Worm (Caenorhabditis elegans) whole organism, young adult: ENCODE measurements around the gene C05D12.7.

Source experiments
- B0261.1 ChIP-seq: sonication (generic microtip); optimal IDR thresholded peaks from 2 replicates; lab custom pipeline; 2016; ENCODE audit warnings: mild to moderate bottlenecking, missing genetic modification characterization, moderate library complexity, missing compliant biosample characterization
- B0336.3 ChIP-seq: fragments of 200-800 bp; sonication (Bioruptor generic); IDR thresholded peaks from 2 replicates; pipeline ENCODE4 v1.3.6; 2022; ENCODE audit warnings: missing genetic modification characterization, missing compliant biosample characterization
- D2030.7 ChIP-seq: fragments of 200-800 bp; sonication (Bioruptor generic); IDR thresholded peaks from 2 replicates; pipeline ENCODE4 v1.3.6; 2022; ENCODE audit warnings: missing genetic modification reagents, missing genetic modification characterization, missing compliant biosample characterization
- F10E7.11 ChIP-seq: sonication (generic microtip); optimal IDR thresholded peaks from 2 replicates; lab custom pipeline; 2017; ENCODE audit warnings: mild to moderate bottlenecking, missing genetic modification characterization, moderate library complexity, missing compliant biosample characterization
- F57C9.4 ChIP-seq: sonication (generic microtip); optimal IDR thresholded peaks from 2 replicates; lab custom pipeline; 2017; ENCODE audit warnings: mild to moderate bottlenecking, missing genetic modification characterization, missing compliant biosample characterization
- T07F8.4 ChIP-seq: sonication (generic microtip); optimal IDR thresholded peaks from 2 replicates; lab custom pipeline; 2016; ENCODE audit warnings: mild to moderate bottlenecking, missing genetic modification characterization, moderate library complexity, missing compliant biosample characterization
- Y56A3A.18 ChIP-seq: fragments of 200-800 bp; sonication (Bioruptor generic); IDR thresholded peaks from 2 replicates; pipeline ENCODE4 v1.3.6; 2022; ENCODE audit warnings: missing genetic modification reagents, missing genetic modification characterization, missing compliant biosample characterization
- Y67H2A.10 ChIP-seq: fragments of 200-800 bp; sonication (Bioruptor generic); conservative IDR thresholded peaks from 2 replicates; pipeline ENCODE4 v1.3.6; 2022; ENCODE audit warnings: missing genetic modification reagents, missing genetic modification characterization, missing compliant biosample characterization
- akir-1 ChIP-seq: fragments of 200-800 bp; sonication (Bioruptor generic); optimal IDR thresholded peaks from 2 replicates; lab custom pipeline; 2018; ENCODE audit warnings: mild to moderate bottlenecking, missing genetic modification characterization, moderate library complexity, missing compliant biosample characterization
- aptf-2 ChIP-seq: fragments of 200-800 bp; sonication (Bioruptor generic); conservative IDR thresholded peaks from 2 replicates; pipeline ENCODE4 v1.3.6; 2022; ENCODE audit warnings: missing genetic modification reagents, missing genetic modification characterization, missing compliant biosample characterization
- athp-1 ChIP-seq: sonication (generic microtip); optimal IDR thresholded peaks from 2 replicates; lab custom pipeline; 2017; ENCODE audit warnings: mild to moderate bottlenecking, missing genetic modification characterization, missing compliant biosample characterization
- attf-5 ChIP-seq: fragments of 200-800 bp; sonication (Bioruptor generic); optimal IDR thresholded peaks from 2 replicates; lab custom pipeline; 2018; ENCODE audit warnings: mild to moderate bottlenecking, missing genetic modification characterization, missing compliant biosample characterization
- ccch-3 ChIP-seq: fragments of 200-800 bp; sonication (Bioruptor generic); optimal IDR thresholded peaks from 2 replicates; lab custom pipeline; 2018; ENCODE audit warnings: mild to moderate bottlenecking, missing genetic modification characterization, missing compliant biosample characterization
- cebp-2 ChIP-seq: fragments of 200-800 bp; sonication (Bioruptor generic); IDR thresholded peaks from 2 replicates; pipeline ENCODE4 v1.3.6; 2022; ENCODE audit warnings: missing genetic modification characterization, missing compliant biosample characterization
- ceh-100 ChIP-seq: fragments of 200-800 bp; sonication (Bioruptor generic); IDR thresholded peaks from 2 replicates; pipeline ENCODE4 v1.3.6; 2022; ENCODE audit warnings: missing genetic modification reagents, missing genetic modification characterization, missing compliant biosample characterization
- die-1 ChIP-seq: sonication (generic microtip); optimal IDR thresholded peaks from 2 replicates; lab custom pipeline; 2016; ENCODE audit warnings: missing genotype, mild to moderate bottlenecking, missing genetic modification characterization, missing compliant biosample characterization
- dpff-1 ChIP-seq: sonication (generic microtip); optimal IDR thresholded peaks from 2 replicates; lab custom pipeline; 2017; ENCODE audit warnings: mild to moderate bottlenecking, missing genetic modification characterization, missing compliant biosample characterization
- dpl-1 ChIP-seq: fragments of 150-350 bp; optimal IDR thresholded peaks from 2 replicates; lab custom pipeline; 2014; ENCODE audit warnings: missing biosample characterization, missing genetic modification reagents, missing genetic modification characterization
- egl-18 ChIP-seq: fragments of 200-800 bp; sonication (Bioruptor generic); IDR thresholded peaks from 2 replicates; pipeline ENCODE4 v1.3.6; 2022; ENCODE audit warnings: missing genetic modification reagents, missing genetic modification characterization, missing compliant biosample characterization
- ekl-4 ChIP-seq: fragments of 200-800 bp; sonication (Bioruptor generic); IDR thresholded peaks from 2 replicates; pipeline ENCODE4 v1.3.6; 2022; ENCODE audit warnings: missing genetic modification reagents, missing genetic modification characterization, missing compliant biosample characterization
- gei-17 ChIP-seq: fragments of 200-800 bp; sonication (Bioruptor generic); optimal IDR thresholded peaks from 2 replicates; lab custom pipeline; 2018; ENCODE audit warnings: mild to moderate bottlenecking, missing genetic modification characterization, missing compliant biosample characterization
- hmg-1.2 ChIP-seq: fragments of 200-800 bp; sonication (Bioruptor generic); IDR thresholded peaks from 2 replicates; pipeline ENCODE4 v1.3.6; 2022; ENCODE audit warnings: missing genetic modification reagents, missing genetic modification characterization, missing compliant biosample characterization
- hmg-20 ChIP-seq: fragments of 200-800 bp; sonication (Bioruptor generic); IDR thresholded peaks from 2 replicates; pipeline ENCODE4 v1.3.6; 2022; ENCODE audit warnings: missing genetic modification reagents, missing genetic modification characterization, missing compliant biosample characterization
- hrde-1 ChIP-seq: sonication (generic microtip); optimal IDR thresholded peaks from 2 replicates; lab custom pipeline; 2016; ENCODE audit warnings: missing genetic modification characterization, mild to moderate bottlenecking, missing compliant biosample characterization, moderate library complexity, missing genotype, missing genetic modification reagents, borderline replicate concordance
- lin-40 ChIP-seq: sonication (generic microtip); optimal IDR thresholded peaks from 2 replicates; lab custom pipeline; 2016; ENCODE audit warnings: missing genetic modification characterization, mild to moderate bottlenecking, missing compliant biosample characterization, missing genotype, missing genetic modification reagents
- lir-1 ChIP-seq: fragments of 200-800 bp; sonication (Bioruptor generic); conservative IDR thresholded peaks from 2 replicates; pipeline ENCODE4 v1.3.6; 2022; ENCODE audit warnings: missing genetic modification reagents, missing genetic modification characterization, missing compliant biosample characterization
- lsy-27 ChIP-seq: sonication (generic microtip); optimal IDR thresholded peaks from 2 replicates; lab custom pipeline; 2017; ENCODE audit warnings: missing genetic modification characterization, mild to moderate bottlenecking, missing compliant biosample characterization, antibody characterized with exemption, missing genotype, borderline replicate concordance; ENCODE audit not compliant: insufficient read depth
- madf-10 ChIP-seq: sonication (generic microtip); optimal IDR thresholded peaks from 2 replicates; lab custom pipeline; 2016; ENCODE audit warnings: mild to moderate bottlenecking, missing genetic modification characterization, missing compliant biosample characterization
- madf-3 ChIP-seq: fragments of 200-800 bp; sonication (Bioruptor generic); IDR thresholded peaks from 2 replicates; pipeline ENCODE4 v1.3.6; 2022; ENCODE audit warnings: missing genetic modification reagents, missing genetic modification characterization, missing compliant biosample characterization
- madf-6 ChIP-seq: fragments of 200-800 bp; sonication (Bioruptor generic); IDR thresholded peaks from 2 replicates; pipeline ENCODE4 v1.3.6; 2022; ENCODE audit warnings: missing genetic modification reagents, missing genetic modification characterization, missing compliant biosample characterization
- madf-8 ChIP-seq: fragments of 200-800 bp; sonication (Bioruptor generic); conservative IDR thresholded peaks from 2 replicates; pipeline ENCODE4 v1.3.6; 2022; ENCODE audit warnings: missing genetic modification reagents, missing genetic modification characterization, missing compliant biosample characterization
- mxl-1 ChIP-seq: sonication (generic microtip); optimal IDR thresholded peaks from 2 replicates; lab custom pipeline; 2016; ENCODE audit warnings: missing genetic modification characterization, missing compliant biosample characterization
- nhr-120 ChIP-seq: fragments of 200-800 bp; sonication (Bioruptor generic); IDR thresholded peaks from 2 replicates; pipeline ENCODE4 v1.3.6; 2022; ENCODE audit warnings: missing genetic modification characterization, missing compliant biosample characterization
- nhr-27 ChIP-seq: fragments of 200-800 bp; sonication (Bioruptor generic); optimal IDR thresholded peaks from 2 replicates; lab custom pipeline; 2018; ENCODE audit warnings: mild to moderate bottlenecking, missing genetic modification characterization, moderate library complexity, missing compliant biosample characterization
- pha-4 ChIP-seq: fragments of 150-350 bp; sonication (generic microtip); optimal IDR thresholded peaks from 2 replicates; lab custom pipeline; 2014; ENCODE audit warnings: missing biosample characterization, missing genetic modification reagents, missing genetic modification characterization
- repo-1 ChIP-seq: sonication (generic microtip); optimal IDR thresholded peaks from 2 replicates; lab custom pipeline; 2017; ENCODE audit warnings: mild to moderate bottlenecking, missing genetic modification characterization, missing compliant biosample characterization
- sdz-38 ChIP-seq: sonication (generic microtip); optimal IDR thresholded peaks from 2 replicates; lab custom pipeline; 2016; ENCODE audit warnings: missing genotype, missing genetic modification characterization, missing compliant biosample characterization
- snpc-1.1 ChIP-seq: sonication (generic microtip); optimal IDR thresholded peaks from 2 replicates; lab custom pipeline; 2017; ENCODE audit warnings: missing genetic modification characterization, mild to moderate bottlenecking, missing compliant biosample characterization, antibody characterized with exemption, moderate library complexity, missing genotype, missing genetic modification reagents; ENCODE audit not compliant: insufficient read depth
- snpc-4 ChIP-seq, 5 experiments: fragments of 150-350 bp in 1 of 5; sonication (generic microtip) in 4 of 5; optimal IDR thresholded peaks; 2 replicates each; lab custom pipeline; 2014 to 2018; ENCODE audit warnings: missing genetic modification characterization in 5 of 5, missing biosample characterization in 3 of 5, antibody characterized with exemption in 2 of 5, mild to moderate bottlenecking in 2 of 5, missing compliant biosample characterization in 2 of 5, missing genotype in 2 of 5, moderate library complexity in 2 of 5, missing genetic modification reagents in 1 of 5
- somi-1 ChIP-seq: fragments of 200-800 bp; sonication (Bioruptor generic); optimal IDR thresholded peaks from 2 replicates; lab custom pipeline; 2018; ENCODE audit warnings: mild to moderate bottlenecking, missing genetic modification characterization, missing compliant biosample characterization
- tlf-1 ChIP-seq: fragments of 200-800 bp; sonication (Bioruptor generic); optimal IDR thresholded peaks from 2 replicates; lab custom pipeline; 2018; ENCODE audit warnings: mild to moderate bottlenecking, missing genetic modification characterization, missing compliant biosample characterization
- unc-130 ChIP-seq: sonication (generic microtip); optimal IDR thresholded peaks from 2 replicates; lab custom pipeline; 2016; ENCODE audit warnings: missing genetic modification reagents, missing genetic modification characterization, missing compliant biosample characterization
- unc-62 ChIP-seq: fragments of 150-350 bp; optimal IDR thresholded peaks from 2 replicates; lab custom pipeline; 2014; ENCODE audit warnings: missing biosample characterization, missing genetic modification reagents, missing genetic modification characterization
- zfh-2 ChIP-seq: fragments of 200-800 bp; sonication (Bioruptor generic); conservative IDR thresholded peaks from 2 replicates; pipeline ENCODE4 v1.3.6; 2022; ENCODE audit warnings: missing genetic modification reagents, missing genetic modification characterization, missing compliant biosample characterization
- ztf-18 ChIP-seq: sonication (generic microtip); optimal IDR thresholded peaks from 2 replicates; lab custom pipeline; 2016; ENCODE audit warnings: missing genotype, mild to moderate bottlenecking, missing genetic modification characterization, missing compliant biosample characterization
- ztf-6 ChIP-seq: fragments of 200-800 bp; sonication (Bioruptor generic); IDR thresholded peaks from 2 replicates; pipeline ENCODE4 v1.3.6; 2022; ENCODE audit warnings: missing genetic modification reagents, missing genetic modification characterization, missing compliant biosample characterization

The C05D12.7 gene

ce11 chrII:11452498-11453005, 42.7 kb downstream of the C05D12.7 start, which contains the start of gene rsp-2:
TSS of gene rsp-2 (minus strand) at chrII:11452955.
- no peak for TF ChIP-seq madf-6
- no peak for TF ChIP-seq B0336.3
- no peak for TF ChIP-seq mxl-1 (tag; lab: Kevin White, UChicago)
- no peak for TF ChIP-seq Y56A3A.18 (GFP tag; lab: Robert Waterston, UW)
- TF ChIP-seq tlf-1 (GFP tag; lab: Kevin White, UChicago), result no peak
- no peak for TF ChIP-seq ztf-6
- TF ChIP-seq nhr-27 (tag; lab: Kevin White, UChicago), result no peak
- no peak for TF ChIP-seq pha-4 (tag; lab: Kevin White, UChicago)
- no peak for TF ChIP-seq madf-3 (GFP tag; lab: Robert Waterston, UW)
- TF ChIP-seq gei-17 (GFP tag; lab: Kevin White, UChicago), result no peak

DNA sequence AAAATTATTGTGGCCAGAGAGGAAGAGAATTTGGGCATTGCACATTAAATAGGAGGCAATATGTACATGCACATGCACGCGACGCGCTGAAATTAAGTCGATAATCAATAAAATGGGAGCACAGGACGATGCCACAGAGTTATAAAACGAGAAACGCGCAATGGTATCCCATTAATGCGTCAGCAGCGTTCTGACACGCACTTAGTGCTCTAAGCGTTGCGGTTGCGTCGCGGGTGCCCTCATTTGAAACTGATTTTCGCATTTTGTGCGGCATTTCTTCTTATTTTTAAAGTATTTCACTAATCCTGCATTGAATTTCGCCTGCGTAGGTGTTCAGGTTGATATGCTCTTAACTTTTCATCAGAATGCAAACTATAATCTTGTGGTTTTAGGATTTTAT, 43.1 kb downstream of the C05D12.7 start, which contains the start of gene rsp-1:
Gene rsp-1, plus strand, starts transcription at position 338 of the 400 bp plus-strand sequence.
- TF ChIP-seq nhr-120 (GFP tag; lab: Robert Waterston, UW), result no peak
- TF ChIP-seq D2030.7 (GFP tag; lab: Robert Waterston, UW), result peak; percentile 77
- peak; percentile 69 for TF ChIP-seq repo-1
- TF ChIP-seq mxl-1 (tag; lab: Kevin White, UChicago), result no peak
- TF ChIP-seq die-1 (tag; lab: Kevin White, UChicago), result peak; percentile 11
- TF ChIP-seq attf-5 (GFP tag; lab: Kevin White, UChicago), result peak; percentile 98
- TF ChIP-seq sdz-38 (tag; lab: Kevin White, UChicago), result no peak
- no peak for TF ChIP-seq snpc-4 (GFP tag; optimal IDR thresholded peaks at IDR 0.05; lab: Kevin White, UChicago)
- peak; percentile 73 to 82 (median 80) for TF ChIP-seq snpc-4 (tag; optimal IDR thresholded peaks at IDR 0.05; lab: Kevin White, UChicago)
- peak; percentile 99 for TF ChIP-seq ztf-18
- TF ChIP-seq somi-1 (GFP tag; lab: Kevin White, UChicago), result peak; percentile 21
- TF ChIP-seq unc-130 (GFP tag; lab: Kevin White, UChicago), result no peak
- TF ChIP-seq egl-18 (GFP tag; lab: Robert Waterston, UW), result 0 out of 2 replicates have a peak, but pooled peaks have one; percentile 30
- no peak for TF ChIP-seq cebp-2
- TF ChIP-seq dpff-1 (tag; lab: Kevin White, UChicago), result no peak
- TF ChIP-seq F57C9.4, result no peak
- peak; percentile 74 for TF ChIP-seq zfh-2 (GFP tag; lab: Robert Waterston, UW)
- peak; percentile 56 for TF ChIP-seq dpl-1 (GFP tag; lab: Kevin White, UChicago)
- TF ChIP-seq hmg-1.2 (GFP tag; lab: Robert Waterston, UW), result peak; percentile 61
- no peak for TF ChIP-seq hmg-20 (GFP tag; lab: Robert Waterston, UW)
- no peak for TF ChIP-seq F10E7.11 (tag; lab: Kevin White, UChicago)
- TF ChIP-seq hrde-1 (tag; lab: Kevin White, UChicago), result peak; percentile 36
- no peak for TF ChIP-seq ccch-3 (GFP tag; lab: Kevin White, UChicago)
- TF ChIP-seq Y67H2A.10 (GFP tag; lab: Robert Waterston, UW), result peak; percentile 81
- peak; percentile 43 for TF ChIP-seq gei-17 (GFP tag; lab: Kevin White, UChicago)
- no peak for TF ChIP-seq T07F8.4
- TF ChIP-seq lin-40, result peak; percentile 88
- no peak for TF ChIP-seq unc-62 (GFP tag; lab: Kevin White, UChicago)
- no peak for TF ChIP-seq aptf-2 (GFP tag; lab: Robert Waterston, UW)
- TF ChIP-seq snpc-1.1 (tag; lab: Kevin White, UChicago), result peak; percentile 42
- TF ChIP-seq madf-8 (GFP tag; lab: Robert Waterston, UW), result peak; percentile 57
- TF ChIP-seq akir-1, result no peak
- TF ChIP-seq lir-1 (GFP tag; lab: Robert Waterston, UW), result 0 out of 2 replicates have a peak, but pooled peaks have one; percentile 39
- TF ChIP-seq athp-1 (tag; lab: Kevin White, UChicago), result peak; percentile 82
- peak; percentile 80 for TF ChIP-seq madf-10 (tag; lab: Kevin White, UChicago)
- TF ChIP-seq lsy-27 (tag; lab: Kevin White, UChicago), result no peak
- peak; percentile 78 for TF ChIP-seq ceh-100 (GFP tag; lab: Robert Waterston, UW)
- peak; percentile 12 for TF ChIP-seq B0261.1
- TF ChIP-seq ekl-4 (GFP tag; lab: Robert Waterston, UW), result peak; percentile 94
